Worm (Caenorhabditis elegans) whole organism, mixed stage, embryonic: ENCODE results near the gene prx-10.

Experiments
- M03D4.4 ChIP-seq: sonication (generic microtip); optimal IDR thresholded peaks from 2 replicates; lab custom pipeline; 2017; ENCODE audit warnings: mild to moderate bottlenecking, missing genetic modification characterization, missing compliant biosample characterization
- bed-3 ChIP-seq: fragments of 200-800 bp; sonication (Bioruptor generic); optimal IDR thresholded peaks from 3 replicates; lab custom pipeline; 2018; ENCODE audit warnings: mild to moderate bottlenecking, missing genetic modification characterization, moderate library complexity, missing compliant biosample characterization
- blmp-1 ChIP-seq: fragments of 150-350 bp; optimal IDR thresholded peaks from 2 replicates; lab custom pipeline; 2014; ENCODE audit warnings: missing biosample characterization, missing genetic modification characterization
- ceh-39 ChIP-seq: fragments of 150-350 bp; optimal IDR thresholded peaks from 2 replicates; lab custom pipeline; 2014; ENCODE audit warnings: missing biosample characterization, missing genetic modification characterization
- ceh-43 ChIP-seq: fragments of 200-800 bp; sonication (Bioruptor generic); optimal IDR thresholded peaks from 2 replicates; lab custom pipeline; 2018; ENCODE audit warnings: mild to moderate bottlenecking, missing genetic modification characterization, moderate library complexity, missing compliant biosample characterization
- ceh-83 ChIP-seq: fragments of 200-800 bp; sonication (Bioruptor generic); optimal IDR thresholded peaks from 2 replicates; lab custom pipeline; 2018; ENCODE audit warnings: mild to moderate bottlenecking, missing genetic modification characterization, missing compliant biosample characterization
- ces-1 ChIP-seq: fragments of 150-350 bp; optimal IDR thresholded peaks from 2 replicates; lab custom pipeline; 2014; ENCODE audit warnings: missing biosample characterization, missing genetic modification reagents, missing genetic modification characterization
- cnd-1 ChIP-seq: fragments of 200-800 bp; sonication (Bioruptor generic); optimal IDR thresholded peaks from 2 replicates; lab custom pipeline; 2018; ENCODE audit warnings: mild to moderate bottlenecking, missing genetic modification characterization, missing compliant biosample characterization
- elt-1 ChIP-seq: sonication (generic microtip); optimal IDR thresholded peaks from 2 replicates; lab custom pipeline; 2017; ENCODE audit warnings: missing genetic modification characterization, mild to moderate bottlenecking, missing compliant biosample characterization, antibody characterized with exemption, moderate library complexity, borderline replicate concordance; ENCODE audit not compliant: insufficient read depth
- elt-3 ChIP-seq: fragments of 150-350 bp; optimal IDR thresholded peaks from 2 replicates; lab custom pipeline; 2014; ENCODE audit warnings: missing biosample characterization, missing genetic modification characterization
- flh-1 ChIP-seq: fragments of 200-800 bp; sonication (Bioruptor generic); optimal IDR thresholded peaks from 2 replicates; lab custom pipeline; 2018; ENCODE audit warnings: mild to moderate bottlenecking, missing genetic modification characterization, moderate library complexity, missing compliant biosample characterization
- ham-2 ChIP-seq: fragments of 200-800 bp; sonication (Bioruptor generic); optimal IDR thresholded peaks from 2 replicates; lab custom pipeline; 2018; ENCODE audit warnings: mild to moderate bottlenecking, missing genetic modification characterization, missing compliant biosample characterization
- hlh-1 ChIP-seq: fragments of 150-350 bp; optimal IDR thresholded peaks from 2 replicates; lab custom pipeline; 2014; ENCODE audit warnings: missing biosample characterization, missing genetic modification reagents, missing genetic modification characterization
- lin-13 ChIP-seq: fragments of 150-350 bp; optimal IDR thresholded peaks from 2 replicates; lab custom pipeline; 2014; ENCODE audit warnings: missing biosample characterization, missing genetic modification characterization
- lin-32 ChIP-seq: fragments of 200-800 bp; sonication (Bioruptor generic); optimal IDR thresholded peaks from 2 replicates; lab custom pipeline; 2018; ENCODE audit warnings: mild to moderate bottlenecking, missing genetic modification characterization, missing compliant biosample characterization
- lsy-2 ChIP-seq: fragments of 150-350 bp; optimal IDR thresholded peaks from 2 replicates; lab custom pipeline; 2014; ENCODE audit warnings: missing biosample characterization, missing genetic modification characterization
- mab-5 ChIP-seq: fragments of 150-350 bp; optimal IDR thresholded peaks from 2 replicates; lab custom pipeline; 2014; ENCODE audit warnings: missing biosample characterization, missing genetic modification characterization
- mep-1 ChIP-seq: fragments of 150-350 bp; optimal IDR thresholded peaks from 2 replicates; lab custom pipeline; 2017; ENCODE audit warnings: missing biosample characterization, missing genetic modification reagents, missing genetic modification characterization, inconsistent platforms
- mls-2 ChIP-seq: sonication (generic microtip); optimal IDR thresholded peaks from 2 replicates; lab custom pipeline; 2016; ENCODE audit warnings: mild to moderate bottlenecking, missing genetic modification characterization, moderate library complexity, missing compliant biosample characterization
- nhr-12 ChIP-seq: fragments of 150-350 bp; optimal IDR thresholded peaks from 2 replicates; lab custom pipeline; 2014; ENCODE audit warnings: missing biosample characterization, missing genetic modification characterization
- nhr-2 ChIP-seq: fragments of 150-350 bp; optimal IDR thresholded peaks from 2 replicates; lab custom pipeline; 2014; ENCODE audit warnings: missing biosample characterization, missing genetic modification characterization
- nhr-237 ChIP-seq: fragments of 150-350 bp; optimal IDR thresholded peaks from 2 replicates; lab custom pipeline; 2014; ENCODE audit warnings: missing biosample characterization, missing genetic modification characterization
- nhr-76 ChIP-seq: sonication (generic microtip); optimal IDR thresholded peaks from 2 replicates; lab custom pipeline; 2017; ENCODE audit warnings: missing biosample characterization, missing genetic modification characterization
- sptf-1 ChIP-seq: sonication (generic microtip); optimal IDR thresholded peaks from 2 replicates; lab custom pipeline; 2017; ENCODE audit warnings: mild to moderate bottlenecking, missing genetic modification characterization, moderate library complexity, missing compliant biosample characterization
- tbx-8 ChIP-seq: fragments of 200-800 bp; sonication (Bioruptor generic); optimal IDR thresholded peaks from 2 replicates; lab custom pipeline; 2018; ENCODE audit warnings: mild to moderate bottlenecking, missing genetic modification characterization, moderate library complexity, missing compliant biosample characterization
- unc-39 ChIP-seq: fragments of 150-350 bp; optimal IDR thresholded peaks from 2 replicates; lab custom pipeline; 2014; ENCODE audit warnings: missing biosample characterization, missing genetic modification characterization
- zip-8 ChIP-seq: fragments of 150-350 bp; optimal IDR thresholded peaks from 2 replicates; lab custom pipeline; 2014; ENCODE audit warnings: missing biosample characterization, missing genetic modification characterization
- ztf-11 ChIP-seq: fragments of 150-350 bp; optimal IDR thresholded peaks from 2 replicates; lab custom pipeline; 2014; ENCODE audit warnings: missing biosample characterization, missing genetic modification characterization

prx-10 gene

DNA sequence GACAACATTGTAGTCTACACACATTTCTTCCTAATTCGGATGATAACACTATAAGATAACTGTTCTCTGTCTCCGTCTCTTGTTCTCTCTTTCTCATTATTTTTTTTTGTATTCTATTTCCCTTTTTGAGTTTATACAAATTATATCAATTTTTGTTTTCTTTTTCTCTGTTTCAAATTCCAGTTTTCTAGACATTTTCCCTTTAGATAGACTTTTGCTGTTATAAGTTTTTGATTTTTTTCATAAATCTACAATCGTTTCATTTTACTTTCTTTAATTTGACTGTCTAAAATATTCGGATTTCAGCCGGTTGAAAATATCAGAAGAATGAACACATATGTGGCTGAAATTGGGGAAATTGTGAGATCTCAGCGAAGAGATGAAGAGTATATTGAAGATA is at the start of gene prx-10:
Gene prx-10 (plus strand): TSS at position 301 of the 400 bp plus-strand sequence.
- TF ChIP-seq hlh-1 (tag; lab: Kevin White, UChicago) (no peak), mls-2 (tag; lab: Kevin White, UChicago) (no peak), elt-3 (no peak), M03D4.4 (tag; lab: Kevin White, UChicago) (no peak), cnd-1 (no peak), bed-3 (no peak)

DNA sequence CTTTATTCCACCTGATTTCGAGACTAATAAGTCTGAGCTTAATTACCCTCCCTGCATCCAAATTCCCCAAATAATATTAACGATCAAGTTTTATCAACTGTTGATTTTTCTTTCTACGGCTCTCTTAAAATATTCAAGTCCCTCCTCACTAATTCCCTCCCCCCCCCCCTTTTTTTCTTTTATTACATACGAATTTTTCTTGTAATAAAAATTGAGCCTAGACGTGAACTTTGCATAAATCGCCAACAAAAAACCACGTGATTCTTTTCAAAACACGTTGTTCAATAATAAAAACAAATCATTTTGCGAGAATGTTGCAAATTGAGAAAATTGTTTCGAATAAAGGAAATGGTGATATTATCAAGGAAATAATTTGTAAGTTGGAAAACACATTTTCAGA is 47.8 kb upstream of the prx-10 start, which contains the start of gene K10D2.8:
Gene K10D2.8 (plus strand): TSS at position 301 of the 400 bp plus-strand sequence.
- TF ChIP-seq ham-2 (GFP tag; lab: Kevin White, UChicago) (no peak), lin-32 (no peak), lsy-2 (no peak), ceh-83 (no peak), ceh-43 (GFP tag; lab: Kevin White, UChicago) (no peak)
- TF ChIP-seq, all 35 proteins: peak for 0

DNA sequence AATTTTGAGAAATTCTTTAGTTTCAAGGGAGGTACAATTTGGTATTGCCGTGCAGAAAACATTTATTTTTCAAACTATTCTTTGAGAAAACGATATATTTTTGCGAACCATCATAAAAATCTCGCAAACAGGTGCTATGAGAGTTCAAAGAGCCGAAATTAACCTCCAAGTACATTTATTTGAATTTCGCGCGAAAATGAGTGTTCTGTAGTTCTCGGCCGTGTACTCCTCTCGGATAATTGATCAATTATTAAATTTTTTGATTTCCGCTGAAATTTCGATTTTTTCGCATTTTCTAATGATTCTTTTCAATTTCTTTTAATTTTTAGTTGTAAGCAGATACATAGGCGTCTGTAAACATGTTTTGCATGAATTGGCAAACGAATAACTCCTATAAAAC is 46.0 kb upstream of the prx-10 start:
- TF ChIP-seq flh-1 (GFP tag; lab: Kevin White, UChicago): no peak
- no peak for TF ChIP-seq ceh-39 (tag; lab: Kevin White, UChicago)
- no peak for TF ChIP-seq ces-1 (GFP tag; lab: Kevin White, UChicago)
- TF ChIP-seq ham-2 (GFP tag; lab: Kevin White, UChicago): no peak
- TF ChIP-seq elt-1 (tag; lab: Kevin White, UChicago): no peak
- TF ChIP-seq blmp-1 (tag; lab: Kevin White, UChicago): no peak
- no peak for TF ChIP-seq cnd-1
- TF ChIP-seq nhr-76 (tag; lab: Kevin White, UChicago): no peak
- TF ChIP-seq nhr-12 (tag; lab: Kevin White, UChicago): no peak
- TF ChIP-seq unc-39 (tag; lab: Kevin White, UChicago): no peak
- no peak for TF ChIP-seq lin-13 (tag; lab: Kevin White, UChicago)
- TF ChIP-seq bed-3: no peak
- no peak for TF ChIP-seq mep-1
- TF ChIP-seq sptf-1: no peak

DNA sequence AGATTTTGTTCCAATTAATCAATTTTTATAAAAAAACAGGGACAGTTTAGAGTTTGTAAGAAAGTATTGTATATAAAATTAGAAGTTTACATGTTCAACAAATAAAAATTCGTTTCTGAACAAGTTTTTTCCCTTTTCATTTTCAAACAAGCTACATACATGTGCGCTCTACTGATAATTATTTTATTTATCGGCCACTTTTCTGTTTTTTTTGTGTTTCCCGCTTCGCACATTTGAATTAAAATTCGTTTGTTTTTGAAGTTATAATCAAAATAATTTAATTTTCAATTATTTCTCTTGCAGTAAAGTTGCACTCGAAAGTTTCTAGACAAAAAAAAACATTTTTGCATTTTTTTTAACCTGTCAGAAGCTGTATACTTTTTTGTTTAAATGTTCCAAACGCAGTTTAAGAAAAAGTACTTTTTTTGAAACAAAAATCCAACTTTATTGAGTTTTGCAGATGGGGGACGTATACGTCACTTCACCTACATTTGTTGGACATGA is 45.5 kb upstream of the prx-10 start, which contains the start of gene hira-1:
Gene hira-1 (plus strand): TSS at position 454 of the 504 bp plus-strand sequence.
- TF ChIP-seq ces-1 (GFP tag; lab: Kevin White, UChicago) (peak; percentile 68), hlh-1 (tag; lab: Kevin White, UChicago) (no peak)

DNA sequence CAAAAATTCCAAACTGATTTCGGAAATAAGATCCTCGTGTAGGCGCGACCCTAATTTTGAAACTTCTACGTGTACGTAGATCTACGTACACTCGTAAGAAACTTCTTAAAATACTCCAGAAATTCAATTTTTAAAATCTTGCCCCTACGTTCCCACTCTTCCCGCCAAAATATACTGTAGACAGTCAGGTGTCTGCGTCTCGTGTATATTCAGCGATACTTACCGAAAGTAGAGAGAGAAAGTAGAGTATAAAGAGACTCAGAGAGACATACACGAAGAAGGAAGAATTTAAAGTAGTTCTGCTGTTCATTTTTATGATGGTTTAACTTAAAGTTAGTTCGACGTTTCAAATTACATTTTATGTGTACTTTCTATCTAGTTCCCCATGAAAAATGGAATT is 42.9 kb upstream of the prx-10 start:
- TF ChIP-seq elt-1 (tag; lab: Kevin White, UChicago) (no peak), nhr-2 (no peak), lsy-2 (peak; percentile 42), mab-5 (tag; lab: Kevin White, UChicago) (no peak)

DNA sequence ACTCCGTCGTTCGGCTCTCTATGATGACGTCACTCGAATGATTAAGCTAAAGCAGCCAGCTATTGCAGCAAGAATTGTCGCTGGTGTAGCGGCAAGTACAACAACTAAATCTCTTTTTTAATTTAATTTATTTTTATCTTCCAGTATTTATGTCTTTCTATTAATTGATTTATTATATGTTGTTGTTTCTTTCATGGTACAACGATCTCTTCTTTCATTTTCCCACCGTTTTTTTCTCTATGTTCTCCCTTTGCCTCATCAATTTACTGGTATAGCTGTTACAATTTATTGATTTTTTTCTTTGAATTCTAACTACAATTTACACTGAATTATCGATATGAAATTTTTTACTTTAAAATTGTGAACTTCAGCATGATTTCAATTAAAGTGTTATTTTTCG is 40.5 kb upstream of the prx-10 start, which contains the start of gene moc-6:
Gene moc-6 (plus strand): TSS at position 301 of the 400 bp plus-strand sequence.
- TF ChIP-seq nhr-76 (tag; lab: Kevin White, UChicago) (no peak), hlh-1 (tag; lab: Kevin White, UChicago) (no peak)

DNA sequence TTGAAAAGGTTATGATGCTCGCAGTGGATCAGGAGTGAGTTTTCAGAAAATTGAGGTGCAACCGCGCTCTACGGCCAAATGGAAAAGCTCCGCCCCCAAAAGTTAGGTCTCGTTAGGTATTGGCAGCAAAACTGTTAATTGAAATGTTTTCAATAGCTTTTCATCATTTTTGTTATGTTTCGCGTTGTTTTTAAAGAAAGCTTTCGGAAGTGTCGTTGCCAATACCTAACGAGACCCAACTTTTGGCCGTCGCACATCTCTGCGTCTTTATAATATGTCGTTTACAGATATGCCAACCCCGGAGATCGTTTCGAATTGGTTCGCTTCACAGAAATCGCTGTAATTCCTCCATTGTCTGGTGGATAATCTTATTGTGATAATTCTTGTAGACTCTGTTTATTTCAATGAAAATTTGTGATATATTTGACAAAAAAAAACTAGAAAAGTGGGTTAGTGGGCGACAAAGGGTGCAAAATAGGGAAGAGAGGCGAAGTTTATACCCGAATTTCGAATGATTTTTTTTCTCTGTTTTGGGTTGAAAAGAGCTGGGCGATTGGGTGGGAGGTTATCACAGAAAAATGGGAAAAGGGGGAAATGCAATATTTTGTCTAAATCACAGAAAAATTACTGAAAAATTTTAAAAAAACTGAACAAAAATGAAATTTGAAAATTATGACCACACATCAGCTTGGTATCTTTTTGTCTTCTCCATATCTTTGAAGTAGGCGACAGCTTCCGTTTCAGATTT is 39.7 kb upstream of the prx-10 start:
- TF ChIP-seq nhr-237 (tag; lab: Kevin White, UChicago): no peak
- no peak for TF ChIP-seq lin-32
- peak; percentile 18 for TF ChIP-seq mep-1
- no peak for TF ChIP-seq ham-2 (GFP tag; lab: Kevin White, UChicago)

DNA sequence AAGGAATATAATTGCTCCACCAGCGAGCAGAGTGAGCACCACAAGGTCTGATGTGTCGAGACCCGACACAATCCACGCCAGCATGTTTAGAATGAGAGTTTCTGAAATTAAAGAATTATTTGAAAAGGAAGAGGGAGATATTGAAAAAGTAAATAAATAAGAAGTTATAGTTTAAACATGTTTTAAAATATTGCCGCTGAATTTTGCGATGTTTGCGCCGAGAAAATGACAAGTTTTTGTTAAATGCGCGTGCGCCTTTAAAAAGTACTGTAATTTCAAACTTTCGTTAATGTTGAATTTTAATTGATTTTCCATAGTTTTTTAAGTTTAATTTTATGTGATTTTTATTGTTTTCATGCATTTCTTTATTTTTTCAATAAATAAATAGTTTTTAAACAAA is 36.6 kb upstream of the prx-10 start, which contains the start of gene emb-8:
Gene emb-8 (minus strand): TSS at position 101 of the 400 bp plus-strand sequence.
- no peak for TF ChIP-seq tbx-8 (GFP tag; lab: Kevin White, UChicago)
- TF ChIP-seq hlh-1 (tag; lab: Kevin White, UChicago): no peak
- no peak for TF ChIP-seq nhr-12 (tag; lab: Kevin White, UChicago)
- no peak for TF ChIP-seq zip-8 (tag; lab: Kevin White, UChicago)
- TF ChIP-seq flh-1 (GFP tag; lab: Kevin White, UChicago): no peak
- no peak for TF ChIP-seq elt-3
- no peak for TF ChIP-seq ztf-11 (tag; lab: Kevin White, UChicago)
- no peak for TF ChIP-seq nhr-237 (tag; lab: Kevin White, UChicago)
- TF ChIP-seq lin-32: no peak
- TF ChIP-seq ham-2 (GFP tag; lab: Kevin White, UChicago): no peak
- TF ChIP-seq ceh-39 (tag; lab: Kevin White, UChicago): no peak
- TF ChIP-seq ceh-43 (GFP tag; lab: Kevin White, UChicago): no peak
- TF ChIP-seq unc-39 (tag; lab: Kevin White, UChicago): no peak
